Worm (Caenorhabditis elegans): ENCODE results near the gene dnj-10.
A peak's percentile ranks its signal among the peaks of the same experiment; 100 is the strongest.

dnj-10 gene

DNA sequence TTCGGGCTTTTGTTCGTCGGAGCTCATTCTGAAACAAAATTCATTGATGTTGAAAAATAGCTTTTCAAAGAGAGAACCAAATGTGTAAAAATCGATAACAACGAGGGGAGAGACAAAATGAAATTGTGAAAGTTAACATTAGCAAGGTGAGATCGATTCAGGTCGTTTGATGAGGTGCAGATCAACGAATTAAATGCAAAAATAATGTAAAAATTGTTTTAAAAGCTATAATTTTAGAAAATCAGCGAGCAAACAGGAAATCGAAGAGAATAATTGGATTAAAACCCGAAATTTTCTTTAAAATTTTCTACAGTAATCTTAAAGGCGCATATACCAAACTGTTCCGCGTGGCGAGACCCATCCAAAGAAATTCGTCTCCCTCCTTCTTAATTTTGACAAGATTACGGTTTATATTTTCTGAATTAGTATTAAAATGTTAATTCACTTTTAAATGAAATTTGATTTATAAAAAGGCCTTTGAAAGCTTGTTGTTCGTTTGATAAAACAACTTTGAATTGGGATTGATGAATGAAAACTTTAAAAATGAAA, 12.5 kb upstream of the dnj-10 start, which contains the start of gene C13G5.2 (continued):
- TF ChIP-seq unc-130 (GFP tag; optimal IDR thresholded peaks at IDR 0.05) (no peak), Y95B8A.8 (GFP tag; IDR thresholded peaks at IDR 0.05) (no peak), ZK185.1 (tag; optimal IDR thresholded peaks at IDR 0.05; ENCODE audit: poor library complexity, severe bottlenecking) (no peak), F37B4.10 (GFP tag; IDR thresholded peaks at IDR 0.05) (no peak), ztf-22 (GFP tag; optimal IDR thresholded peaks at IDR 0.05) (no peak), ceh-100 (GFP tag; IDR thresholded peaks at IDR 0.05) (no peak), ztf-28 (GFP tag; IDR thresholded peaks at IDR 0.05) (no peak), lsl-1 (GFP tag; optimal IDR thresholded peaks at IDR 0.05) (peak; percentile 94), ztf-18 (tag; optimal IDR thresholded peaks at IDR 0.05) (no peak), aptf-3 (GFP tag; IDR thresholded peaks at IDR 0.05) (no peak), ztf-26 (tag; optimal IDR thresholded peaks at IDR 0.05) (no peak)

DNA sequence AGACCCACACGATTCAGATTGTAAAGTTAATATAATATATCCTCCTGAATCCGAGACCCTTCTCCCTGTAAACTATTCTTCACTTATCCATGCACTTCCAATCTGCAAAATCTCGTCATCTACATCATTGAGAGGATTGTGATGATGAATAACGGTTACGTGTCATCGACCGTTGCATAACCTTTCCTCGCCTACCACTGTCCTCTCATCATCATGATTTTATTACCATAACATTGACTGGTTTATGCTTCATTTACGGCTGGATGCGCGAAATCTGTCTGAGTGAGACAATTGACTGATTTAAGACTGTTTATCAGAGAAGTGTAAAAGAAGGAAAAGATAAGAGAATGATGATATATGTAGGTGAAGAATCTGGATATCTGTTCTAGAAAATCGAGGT, 10.7 kb upstream of the dnj-10 start:
- TF ChIP-seq lin-26 (GFP tag; IDR thresholded peaks at IDR 0.05) (no peak), unc-130 (GFP tag; optimal IDR thresholded peaks at IDR 0.05) (no peak), B0035.1 (tag; optimal IDR thresholded peaks at IDR 0.05) (no peak), pha-4 (tag; optimal IDR thresholded peaks at IDR 0.05) (no peak), hlh-12 (tag; optimal IDR thresholded peaks at IDR 0.05) (no peak), Y53G8AR.9 (GFP tag; conservative IDR thresholded peaks at IDR 0.05) (no peak), madf-10 (tag; optimal IDR thresholded peaks at IDR 0.05) (no peak), ceh-79 (tag; optimal IDR thresholded peaks at IDR 0.05) (no peak), madf-6 (GFP tag; IDR thresholded peaks at IDR 0.05) (no peak), D2030.7 (GFP tag; IDR thresholded peaks at IDR 0.05) (no peak)

DNA sequence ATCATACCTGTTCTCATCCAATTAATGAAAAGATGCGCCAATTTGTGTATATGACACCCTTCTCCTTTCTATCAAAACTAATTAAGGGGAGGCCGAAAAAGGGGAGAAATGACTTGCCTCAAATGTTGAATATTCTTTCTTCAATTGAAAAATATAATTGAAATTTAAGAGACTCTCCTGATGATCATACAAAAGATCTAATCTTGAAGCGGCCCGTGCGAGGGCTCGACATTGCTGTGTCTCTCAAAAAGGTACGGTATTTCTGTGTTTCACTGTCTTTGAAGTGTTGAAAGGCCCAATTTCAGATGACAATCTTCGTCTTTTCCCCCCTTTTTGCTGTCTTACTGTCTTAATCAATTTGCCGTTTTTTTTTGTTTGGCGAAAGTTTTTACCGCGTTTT, 10.0 kb upstream of the dnj-10 start:
- TF ChIP-seq T26A5.8 (tag; optimal IDR thresholded peaks at IDR 0.05) = no peak
- no peak for TF ChIP-seq let-526 (GFP tag; IDR thresholded peaks at IDR 0.05)
- TF ChIP-seq snpc-4 (GFP tag; optimal IDR thresholded peaks at IDR 0.05) = no peak
- TF ChIP-seq snpc-4 (tag; optimal IDR thresholded peaks at IDR 0.05) = no peak
- no peak for TF ChIP-seq dox-1 (GFP tag; IDR thresholded peaks at IDR 0.05)
- TF ChIP-seq ztf-6 (GFP tag; IDR thresholded peaks at IDR 0.05) = no peak
- TF ChIP-seq snpc-3.4 (tag; optimal IDR thresholded peaks at IDR 0.05) = no peak
- no peak for TF ChIP-seq zim-3 (tag; optimal IDR thresholded peaks at IDR 0.05)
- no peak for TF ChIP-seq hmg-20 (GFP tag; IDR thresholded peaks at IDR 0.05)
- TF ChIP-seq efl-1 (GFP tag; optimal IDR thresholded peaks at IDR 0.05) = no peak

DNA sequence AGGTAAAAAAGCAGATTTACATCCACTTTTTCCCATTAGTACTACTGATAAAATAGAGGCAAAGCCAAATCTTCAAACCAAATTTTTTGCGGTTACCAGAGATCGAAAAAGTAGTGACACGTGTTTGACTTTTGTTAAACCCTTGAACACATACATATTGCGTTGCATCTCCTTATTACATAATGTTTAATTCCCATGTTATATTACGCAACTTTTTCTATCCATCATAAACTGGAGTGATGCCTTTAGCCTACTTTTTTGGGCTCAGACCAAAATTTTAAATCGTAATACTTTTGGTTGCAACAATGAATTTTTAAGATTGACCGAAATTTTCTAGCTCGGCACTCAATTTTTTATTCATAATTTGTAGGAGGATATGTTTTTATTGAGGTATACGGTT, 9.0 kb upstream of the dnj-10 start:
- TF ChIP-seq F49E8.2 (tag; optimal IDR thresholded peaks at IDR 0.05; ENCODE audit: insufficient read depth) (no peak), him-1 (tag; optimal IDR thresholded peaks at IDR 0.05) (no peak), ceh-27 (GFP tag; optimal IDR thresholded peaks at IDR 0.05) (no peak), unc-130 (GFP tag; optimal IDR thresholded peaks at IDR 0.05) (no peak), F52B5.7 (tag; optimal IDR thresholded peaks at IDR 0.05) (no peak), cebp-1 (GFP tag; IDR thresholded peaks at IDR 0.05) (no peak), cebp-1 (tag; optimal IDR thresholded peaks at IDR 0.05) (no peak), unc-62 (GFP tag; optimal IDR thresholded peaks at IDR 0.05) (no peak), F10E7.11 (tag; optimal IDR thresholded peaks at IDR 0.05) (no peak), bed-1 (GFP tag; IDR thresholded peaks at IDR 0.05) (no peak)

All from whole organism, young adult.